Fruit fly (Drosophila melanogaster): ENCODE results near the gene CG8028.
A peak's percentile ranks its signal among the peaks of the same experiment; 100 is the strongest.

CG8028 gene

dm6 chrX:19297899-19298784, 18.0 kb upstream of the CG8028 start, which contains the start of gene CG8034 (continued):
- TF ChIP-seq Ptx1 (GFP tag; IDR thresholded peaks at IDR 0.05) = peak; percentile 97
- TF ChIP-seq CG3065 (GFP tag; optimal IDR thresholded peaks at IDR 0.05) = peak; percentile 87
- peak; percentile 96 for TF ChIP-seq CG31441 (GFP tag; IDR thresholded peaks at IDR 0.05)
- peak; percentile 94 for TF ChIP-seq croc (GFP tag; conservative IDR thresholded peaks at IDR 0.05)
- TF ChIP-seq PHDP (tag; optimal IDR thresholded peaks at IDR 0.05) = peak; percentile 97
- peak; percentile 87 for TF ChIP-seq wdn (GFP tag; IDR thresholded peaks at IDR 0.05)
- no peak for TF ChIP-seq hbn (GFP tag; IDR thresholded peaks at IDR 0.05; ENCODE audit: partially characterized antibody)
- TF ChIP-seq klu (GFP tag; IDR thresholded peaks at IDR 0.05) = peak; percentile 95
- peak; percentile 97 for TF ChIP-seq Meics (GFP tag; optimal IDR thresholded peaks at IDR 0.05)
- peak; percentile 97 for TF ChIP-seq Dek (tag; optimal IDR thresholded peaks at IDR 0.05)
- TF ChIP-seq CG1529 (GFP tag; optimal IDR thresholded peaks at IDR 0.05) = peak; percentile 95
- TF ChIP-seq twi (tag; optimal IDR thresholded peaks at IDR 0.05) = peak; percentile 95
- TF ChIP-seq Dfd (GFP tag; optimal IDR thresholded peaks at IDR 0.05) = peak in 1 of 2 experiments; percentile 83
- peak; percentile 57 for TF ChIP-seq Sry-δ (GFP tag; optimal IDR thresholded peaks at IDR 0.05)
- TF ChIP-seq sisA (GFP tag; IDR thresholded peaks at IDR 0.05) = peak; percentile 94
- no peak for TF ChIP-seq br (optimal IDR thresholded peaks at IDR 0.05)
- TF ChIP-seq CG12236 (GFP tag; optimal IDR thresholded peaks at IDR 0.05) = peak; percentile 87
- TF ChIP-seq CG9932 (GFP tag; IDR thresholded peaks at IDR 0.05) = peak; percentile 96
- no peak for TF ChIP-seq aop (GFP tag; IDR thresholded peaks at IDR 0.05)
- no peak for TF ChIP-seq mld (GFP tag; IDR thresholded peaks at IDR 0.05; ENCODE audit: partially characterized antibody)
- peak; percentile 98 for TF ChIP-seq CG10209 (GFP tag; optimal IDR thresholded peaks at IDR 0.05)
- TF ChIP-seq az2 (GFP tag; optimal IDR thresholded peaks at IDR 0.05) = peak; percentile 96
- TF ChIP-seq z (GFP tag; IDR thresholded peaks at IDR 0.05) = 0 out of 3 replicates have a peak, but pooled peaks have one; percentile 48
- peak; percentile 94 for TF ChIP-seq CG17568 (GFP tag; optimal IDR thresholded peaks at IDR 0.05)
- TF ChIP-seq Doc3 (GFP tag; IDR thresholded peaks at IDR 0.05; ENCODE audit: partially characterized antibody) = no peak
- peak; percentile 89 for TF ChIP-seq sd (tag; optimal IDR thresholded peaks at IDR 0.05)
- TF ChIP-seq zen (tag; optimal IDR thresholded peaks at IDR 0.05) = peak; percentile 95
- TF ChIP-seq CG13424 (tag; optimal IDR thresholded peaks at IDR 0.05) = peak; percentile 98
- peak; percentile 97 for TF ChIP-seq phol (tag; optimal IDR thresholded peaks at IDR 0.05)
- peak; percentile 94 for TF ChIP-seq lbe (GFP tag; optimal IDR thresholded peaks at IDR 0.05)
- peak; percentile 98 for TF ChIP-seq Fer1 (GFP tag; optimal IDR thresholded peaks at IDR 0.05)
- TF ChIP-seq CG10462 (GFP tag; optimal IDR thresholded peaks at IDR 0.05) = peak; percentile 94
- TF ChIP-seq Trl (optimal IDR thresholded peaks at IDR 0.05) = peak; percentile 33 to 90
- TF ChIP-seq Trl (GFP tag; optimal IDR thresholded peaks at IDR 0.05) = peak; percentile 94
- TF ChIP-seq pum (GFP tag; optimal IDR thresholded peaks at IDR 0.05) = peak; percentile 94
- TF ChIP-seq E2f2 (GFP tag; IDR thresholded peaks at IDR 0.05) = peak; percentile 80
- TF ChIP-seq Atf6 (GFP tag; IDR thresholded peaks at IDR 0.05) = peak; percentile 96
- peak; percentile 95 for TF ChIP-seq cg (GFP tag; optimal IDR thresholded peaks at IDR 0.05)
- TF ChIP-seq Aef1 (GFP tag; IDR thresholded peaks at IDR 0.05) = peak; percentile 93
- peak; percentile 86 for TF ChIP-seq ap (GFP tag; IDR thresholded peaks at IDR 0.05)
- TF ChIP-seq CG12299 (tag; optimal IDR thresholded peaks at IDR 0.05) = peak; percentile 95
- 0 out of 3 replicates have a peak, but pooled peaks have one; percentile 7 for TF ChIP-seq CG7963 (GFP tag; IDR thresholded peaks at IDR 0.05; ENCODE audit: partially characterized antibody)
- TF ChIP-seq MESR4 (GFP tag; optimal IDR thresholded peaks at IDR 0.05) = peak; percentile 47
- TF ChIP-seq fd64A (GFP tag; optimal IDR thresholded peaks at IDR 0.05) = peak; percentile 88
- TF ChIP-seq row (GFP tag; IDR thresholded peaks at IDR 0.05) = peak; percentile 98
- TF ChIP-seq Gsc (GFP tag; IDR thresholded peaks at IDR 0.05) = peak; percentile 85
- TF ChIP-seq gsb-n (tag; optimal IDR thresholded peaks at IDR 0.05) = peak; percentile 95
- peak; percentile 93 for TF ChIP-seq corto (GFP tag; optimal IDR thresholded peaks at IDR 0.05)
- peak; percentile 96 for TF ChIP-seq CG9215 (GFP tag; IDR thresholded peaks at IDR 0.05)
